Worm (Caenorhabditis elegans) whole organism, young adult: ENCODE measurements around the gene F35H10.3.

Experiments used
- C17E4.6 ChIP-seq: fragments of 200-800 bp; sonication (Bioruptor generic); IDR thresholded peaks from 2 replicates; pipeline ENCODE4 v1.3.6; 2022; ENCODE audit warnings: missing genetic modification reagents, missing genetic modification characterization, missing compliant biosample characterization
- D2030.7 ChIP-seq: fragments of 200-800 bp; sonication (Bioruptor generic); IDR thresholded peaks from 2 replicates; pipeline ENCODE4 v1.3.6; 2022; ENCODE audit warnings: missing genetic modification reagents, missing genetic modification characterization, missing compliant biosample characterization
- F10E7.11 ChIP-seq: sonication (generic microtip); optimal IDR thresholded peaks from 2 replicates; lab custom pipeline; 2017; ENCODE audit warnings: mild to moderate bottlenecking, missing genetic modification characterization, moderate library complexity, missing compliant biosample characterization
- F49E8.2 ChIP-seq: sonication (generic microtip); optimal IDR thresholded peaks from 3 replicates; lab custom pipeline; 2017; ENCODE audit warnings: missing genetic modification characterization, mild to moderate bottlenecking, missing compliant biosample characterization, antibody characterized with exemption, moderate library complexity; ENCODE audit not compliant: insufficient read depth
- T26A5.8 ChIP-seq: sonication (generic microtip); optimal IDR thresholded peaks from 2 replicates; lab custom pipeline; 2016; ENCODE audit warnings: missing genetic modification characterization, missing compliant biosample characterization
- Y67H2A.10 ChIP-seq: fragments of 200-800 bp; sonication (Bioruptor generic); conservative IDR thresholded peaks from 2 replicates; pipeline ENCODE4 v1.3.6; 2022; ENCODE audit warnings: missing genetic modification reagents, missing genetic modification characterization, missing compliant biosample characterization
- atf-7 ChIP-seq: sonication (generic microtip); optimal IDR thresholded peaks from 2 replicates; lab custom pipeline; 2017; ENCODE audit warnings: mild to moderate bottlenecking, missing genetic modification characterization, missing compliant biosample characterization
- athp-1 ChIP-seq: sonication (generic microtip); optimal IDR thresholded peaks from 2 replicates; lab custom pipeline; 2017; ENCODE audit warnings: mild to moderate bottlenecking, missing genetic modification characterization, missing compliant biosample characterization
- bed-1 ChIP-seq: fragments of 200-800 bp; sonication (Bioruptor generic); IDR thresholded peaks from 2 replicates; pipeline ENCODE4 v1.3.6; 2022; ENCODE audit warnings: missing genetic modification reagents, missing genetic modification characterization, missing compliant biosample characterization
- ceh-58 ChIP-seq: fragments of 200-800 bp; sonication (Bioruptor generic); IDR thresholded peaks from 2 replicates; pipeline ENCODE4 v1.3.6; 2022; ENCODE audit warnings: missing genetic modification characterization, missing compliant biosample characterization
- ceh-79 ChIP-seq: sonication (generic microtip); optimal IDR thresholded peaks from 2 replicates; lab custom pipeline; 2017; ENCODE audit warnings: mild to moderate bottlenecking, missing genetic modification characterization, missing compliant biosample characterization
- dox-1 ChIP-seq: fragments of 200-800 bp; sonication (Bioruptor generic); IDR thresholded peaks from 2 replicates; pipeline ENCODE4 v1.3.6; 2022; ENCODE audit warnings: missing genetic modification reagents, missing genetic modification characterization, missing compliant biosample characterization
- dpl-1 ChIP-seq: fragments of 150-350 bp; optimal IDR thresholded peaks from 2 replicates; lab custom pipeline; 2014; ENCODE audit warnings: missing biosample characterization, missing genetic modification reagents, missing genetic modification characterization
- ekl-4 ChIP-seq: fragments of 200-800 bp; sonication (Bioruptor generic); IDR thresholded peaks from 2 replicates; pipeline ENCODE4 v1.3.6; 2022; ENCODE audit warnings: missing genetic modification reagents, missing genetic modification characterization, missing compliant biosample characterization
- hlh-12 ChIP-seq: sonication (generic microtip); optimal IDR thresholded peaks from 2 replicates; lab custom pipeline; 2016; ENCODE audit warnings: missing genetic modification characterization, missing compliant biosample characterization
- hrde-1 ChIP-seq: sonication (generic microtip); optimal IDR thresholded peaks from 2 replicates; lab custom pipeline; 2016; ENCODE audit warnings: missing genetic modification characterization, mild to moderate bottlenecking, missing compliant biosample characterization, moderate library complexity, missing genotype, missing genetic modification reagents, borderline replicate concordance
- let-607 ChIP-seq, 2 experiments: fragments of 200-800 bp in 1 of 2; sonication (Bioruptor generic) in 1 of 2; sonication (generic microtip) in 1 of 2; optimal IDR thresholded peaks; 2 replicates each; lab custom pipeline; 2016 to 2018; ENCODE audit warnings: mild to moderate bottlenecking in 2 of 2, missing compliant biosample characterization in 2 of 2, missing genetic modification characterization in 2 of 2, moderate library complexity in 2 of 2, missing genotype in 1 of 2
- lin-35 ChIP-seq, 3 experiments: fragments of 150-350 bp in 2 of 3; sonication (generic microtip) in 1 of 3; optimal IDR thresholded peaks; 2 replicates each; lab custom pipeline; 2014 to 2018; ENCODE audit warnings: missing biosample characterization in 3 of 3, missing genetic modification characterization in 3 of 3, missing genetic modification reagents in 3 of 3
- lin-40 ChIP-seq: sonication (generic microtip); optimal IDR thresholded peaks from 2 replicates; lab custom pipeline; 2016; ENCODE audit warnings: missing genetic modification characterization, mild to moderate bottlenecking, missing compliant biosample characterization, missing genotype, missing genetic modification reagents
- lin-54 ChIP-seq: fragments of 200-800 bp; sonication (Bioruptor generic); optimal IDR thresholded peaks from 2 replicates; lab custom pipeline; 2018; ENCODE audit warnings: mild to moderate bottlenecking, missing genetic modification characterization, missing compliant biosample characterization
- lsl-1 ChIP-seq: fragments of 200-800 bp; sonication (Bioruptor generic); optimal IDR thresholded peaks from 2 replicates; lab custom pipeline; 2018; ENCODE audit warnings: mild to moderate bottlenecking, missing genetic modification characterization, moderate library complexity, missing compliant biosample characterization
- nfya-2 ChIP-seq: fragments of 200-800 bp; sonication (Bioruptor generic); IDR thresholded peaks from 2 replicates; pipeline ENCODE4 v1.3.6; 2022; ENCODE audit warnings: missing genetic modification reagents, missing genetic modification characterization, missing compliant biosample characterization
- nfyb-1 ChIP-seq: fragments of 200-800 bp; sonication (Bioruptor generic); IDR thresholded peaks from 2 replicates; pipeline ENCODE4 v1.3.6; 2022; ENCODE audit warnings: missing genetic modification reagents, missing genetic modification characterization, missing compliant biosample characterization
- nhr-179 ChIP-seq: sonication (generic microtip); optimal IDR thresholded peaks from 2 replicates; lab custom pipeline; 2016; ENCODE audit warnings: mild to moderate bottlenecking, missing genetic modification characterization, missing compliant biosample characterization
- nhr-27 ChIP-seq: fragments of 200-800 bp; sonication (Bioruptor generic); optimal IDR thresholded peaks from 2 replicates; lab custom pipeline; 2018; ENCODE audit warnings: mild to moderate bottlenecking, missing genetic modification characterization, moderate library complexity, missing compliant biosample characterization
- sea-2 ChIP-seq: fragments of 200-800 bp; sonication (Bioruptor generic); IDR thresholded peaks from 2 replicates; pipeline ENCODE4 v1.3.6; 2022; ENCODE audit warnings: missing genetic modification characterization, missing compliant biosample characterization
- snpc-3.4 ChIP-seq: sonication (generic microtip); optimal IDR thresholded peaks from 2 replicates; lab custom pipeline; 2017; ENCODE audit warnings: missing genetic modification characterization, mild to moderate bottlenecking, missing compliant biosample characterization, antibody characterized with exemption, moderate library complexity, missing genotype, missing genetic modification reagents
- somi-1 ChIP-seq: fragments of 200-800 bp; sonication (Bioruptor generic); optimal IDR thresholded peaks from 2 replicates; lab custom pipeline; 2018; ENCODE audit warnings: mild to moderate bottlenecking, missing genetic modification characterization, missing compliant biosample characterization
- zim-3 ChIP-seq: sonication (generic microtip); optimal IDR thresholded peaks from 2 replicates; lab custom pipeline; 2017; ENCODE audit warnings: mild to moderate bottlenecking, missing genetic modification characterization, moderate library complexity, missing compliant biosample characterization

F35H10.3 gene

ce11 chrIV:8289580-8290323 lies 36.0 kb upstream of the F35H10.3 start, which contains the start of gene daf-31 (continued):
- TF ChIP-seq F10E7.11 (tag; lab: Kevin White, UChicago): no peak
- peak; percentile 7 for TF ChIP-seq lsl-1 (GFP tag; lab: Kevin White, UChicago)
- no peak for TF ChIP-seq sea-2 (GFP tag; lab: Robert Waterston, UW)

ce11 chrIV:8291232-8291631 lies 34.5 kb upstream of the F35H10.3 start, which contains the start of gene K07H8.2:
K07H8.2 (plus strand) TSS chrIV:8291532.
- TF ChIP-seq nfya-2 (GFP tag; lab: Robert Waterston, UW): no peak
- TF ChIP-seq Y67H2A.10: no peak
- TF ChIP-seq F49E8.2: peak; percentile 35

ce11 chrIV:8294650-8295049 lies 31.1 kb upstream of the F35H10.3 start, which contains the start of gene tbce-1:
tbce-1 (plus strand) TSS chrIV:8294690.
- TF ChIP-seq lin-35 (GFP tag; optimal IDR thresholded peaks at IDR 0.05; lab: Kevin White, UChicago) (no peak), hrde-1 (tag; lab: Kevin White, UChicago) (peak; percentile 19), lin-54 (GFP tag; lab: Kevin White, UChicago) (peak; percentile 3)

- TF ChIP-seq let-607 (tag; optimal IDR thresholded peaks at IDR 0.05; lab: Kevin White, UChicago) (no peak), D2030.7 (GFP tag; lab: Robert Waterston, UW) (no peak), lin-40 (tag; lab: Kevin White, UChicago) (no peak), ceh-79 (no peak), Y67H2A.10 (no peak), somi-1 (GFP tag; lab: Kevin White, UChicago) (no peak), nfya-2 (GFP tag; lab: Robert Waterston, UW) (no peak), atf-7 (tag; lab: Kevin White, UChicago) (no peak), C17E4.6 (GFP tag; lab: Robert Waterston, UW) (no peak), nhr-27 (tag; lab: Kevin White, UChicago) (no peak), dpl-1 (GFP tag; lab: Kevin White, UChicago) (no peak), bed-1 (GFP tag; lab: Robert Waterston, UW) (no peak), ekl-4 (GFP tag; lab: Robert Waterston, UW) (no peak), hlh-12 (tag; lab: Kevin White, UChicago) (no peak)
Measured at ce11 chrIV:8297192-8297591, 28.6 kb upstream of the F35H10.3 start, which contains the start of gene nprl-3. nprl-3 (plus strand) TSS chrIV:8297492.

ce11 chrIV:8299636-8300035 lies 26.1 kb upstream of the F35H10.3 start, which contains the start of gene F35H10.6:
F35H10.6 (plus strand) TSS chrIV:8299936.
- TF ChIP-seq ceh-58 (GFP tag; lab: Robert Waterston, UW): no peak
- TF ChIP-seq hrde-1 (tag; lab: Kevin White, UChicago): no peak
- TF ChIP-seq nfyb-1: no peak
- no peak for TF ChIP-seq T26A5.8
- no peak for TF ChIP-seq nhr-179
- no peak for TF ChIP-seq zim-3
- no peak for TF ChIP-seq snpc-3.4 (tag; lab: Kevin White, UChicago)
- TF ChIP-seq dox-1 (GFP tag; lab: Robert Waterston, UW): no peak
- no peak for TF ChIP-seq athp-1
